Worm (Caenorhabditis elegans) whole organism, young adult: ENCODE data around the gene F39F10.2.
A peak's percentile ranks its signal among the peaks of the same experiment; 100 is the strongest.
"Not testable (repeated sequence)": the region's sequence is repeated elsewhere in the genome, so short reads cannot be mapped to it uniquely, and the experiment has no call there.

Experiments used
- C17E4.6 ChIP-seq: fragments of 200-800 bp; sonication (Bioruptor generic); IDR thresholded peaks from 2 replicates; pipeline ENCODE4 v1.3.6; 2022; ENCODE audit warnings: missing genetic modification reagents, missing genetic modification characterization, missing compliant biosample characterization
- F22D6.2 ChIP-seq: sonication (generic microtip); optimal IDR thresholded peaks from 2 replicates; lab custom pipeline; 2016; ENCODE audit warnings: mild to moderate bottlenecking, missing genetic modification characterization, missing compliant biosample characterization
- F23B12.7 ChIP-seq: sonication (generic microtip); optimal IDR thresholded peaks from 2 replicates; lab custom pipeline; 2017; ENCODE audit warnings: missing genetic modification characterization, mild to moderate bottlenecking, missing compliant biosample characterization, antibody characterized with exemption, moderate library complexity; ENCODE audit not compliant: insufficient read depth
- F39B2.1 ChIP-seq: fragments of 200-800 bp; sonication (Bioruptor generic); IDR thresholded peaks from 2 replicates; pipeline ENCODE4 v1.3.6; 2022; ENCODE audit warnings: missing genetic modification reagents, missing genetic modification characterization, missing compliant biosample characterization
- F55B11.4 ChIP-seq: sonication (generic microtip); optimal IDR thresholded peaks from 2 replicates; lab custom pipeline; 2016; ENCODE audit warnings: missing compliant biosample characterization, missing genetic modification characterization, borderline replicate concordance; ENCODE audit not compliant: insufficient read depth
- F57C9.4 ChIP-seq: sonication (generic microtip); optimal IDR thresholded peaks from 2 replicates; lab custom pipeline; 2017; ENCODE audit warnings: mild to moderate bottlenecking, missing genetic modification characterization, missing compliant biosample characterization
- K12H6.12 ChIP-seq: fragments of 200-800 bp; sonication (Bioruptor generic); optimal IDR thresholded peaks from 2 replicates; lab custom pipeline; 2018; ENCODE audit warnings: mild to moderate bottlenecking, missing genetic modification characterization, missing compliant biosample characterization
- T07F8.4 ChIP-seq: sonication (generic microtip); optimal IDR thresholded peaks from 2 replicates; lab custom pipeline; 2016; ENCODE audit warnings: mild to moderate bottlenecking, missing genetic modification characterization, moderate library complexity, missing compliant biosample characterization
- ZK185.1 ChIP-seq: sonication (generic microtip); optimal IDR thresholded peaks from 2 replicates; lab custom pipeline; 2016; ENCODE audit warnings: mild to moderate bottlenecking, missing genetic modification characterization, missing compliant biosample characterization; ENCODE audit not compliant: poor library complexity, severe bottlenecking
- atf-7 ChIP-seq: sonication (generic microtip); optimal IDR thresholded peaks from 2 replicates; lab custom pipeline; 2017; ENCODE audit warnings: mild to moderate bottlenecking, missing genetic modification characterization, missing compliant biosample characterization
- attf-3 ChIP-seq: fragments of 200-800 bp; sonication (Bioruptor generic); conservative IDR thresholded peaks from 2 replicates; pipeline ENCODE4 v1.3.6; 2022; ENCODE audit warnings: missing genetic modification reagents, missing genetic modification characterization, missing compliant biosample characterization
- attf-5 ChIP-seq: fragments of 200-800 bp; sonication (Bioruptor generic); optimal IDR thresholded peaks from 2 replicates; lab custom pipeline; 2018; ENCODE audit warnings: mild to moderate bottlenecking, missing genetic modification characterization, missing compliant biosample characterization
- bed-2 ChIP-seq: fragments of 200-800 bp; sonication (Bioruptor generic); IDR thresholded peaks from 2 replicates; pipeline ENCODE4 v1.3.6; 2022; ENCODE audit warnings: missing genetic modification reagents, missing genetic modification characterization, missing compliant biosample characterization
- ceh-27 ChIP-seq: fragments of 200-800 bp; sonication (Bioruptor generic); optimal IDR thresholded peaks from 2 replicates; lab custom pipeline; 2018; ENCODE audit warnings: mild to moderate bottlenecking, missing genetic modification characterization, moderate library complexity, missing compliant biosample characterization
- ceh-79 ChIP-seq: sonication (generic microtip); optimal IDR thresholded peaks from 2 replicates; lab custom pipeline; 2017; ENCODE audit warnings: mild to moderate bottlenecking, missing genetic modification characterization, missing compliant biosample characterization
- dox-1 ChIP-seq: fragments of 200-800 bp; sonication (Bioruptor generic); IDR thresholded peaks from 2 replicates; pipeline ENCODE4 v1.3.6; 2022; ENCODE audit warnings: missing genetic modification reagents, missing genetic modification characterization, missing compliant biosample characterization
- dpff-1 ChIP-seq: sonication (generic microtip); optimal IDR thresholded peaks from 2 replicates; lab custom pipeline; 2017; ENCODE audit warnings: mild to moderate bottlenecking, missing genetic modification characterization, missing compliant biosample characterization
- hmg-1.2 ChIP-seq: fragments of 200-800 bp; sonication (Bioruptor generic); IDR thresholded peaks from 2 replicates; pipeline ENCODE4 v1.3.6; 2022; ENCODE audit warnings: missing genetic modification reagents, missing genetic modification characterization, missing compliant biosample characterization
- lag-1 ChIP-seq: fragments of 200-800 bp; sonication (Bioruptor generic); IDR thresholded peaks from 2 replicates; pipeline ENCODE4 v1.3.6; 2022; ENCODE audit warnings: missing genetic modification reagents, missing genetic modification characterization, missing compliant biosample characterization
- lin-26 ChIP-seq: fragments of 200-800 bp; sonication (Bioruptor generic); IDR thresholded peaks from 2 replicates; pipeline ENCODE4 v1.3.6; 2022; ENCODE audit warnings: missing genetic modification reagents, missing genetic modification characterization, missing compliant biosample characterization
- lsl-1 ChIP-seq: fragments of 200-800 bp; sonication (Bioruptor generic); optimal IDR thresholded peaks from 2 replicates; lab custom pipeline; 2018; ENCODE audit warnings: mild to moderate bottlenecking, missing genetic modification characterization, moderate library complexity, missing compliant biosample characterization
- madf-3 ChIP-seq: fragments of 200-800 bp; sonication (Bioruptor generic); IDR thresholded peaks from 2 replicates; pipeline ENCODE4 v1.3.6; 2022; ENCODE audit warnings: missing genetic modification reagents, missing genetic modification characterization, missing compliant biosample characterization
- madf-8 ChIP-seq: fragments of 200-800 bp; sonication (Bioruptor generic); conservative IDR thresholded peaks from 2 replicates; pipeline ENCODE4 v1.3.6; 2022; ENCODE audit warnings: missing genetic modification reagents, missing genetic modification characterization, missing compliant biosample characterization
- mes-4 ChIP-seq: sonication (generic microtip); optimal IDR thresholded peaks from 2 replicates; lab custom pipeline; 2016; ENCODE audit warnings: missing genotype, missing genetic modification characterization, missing compliant biosample characterization
- nfya-1 ChIP-seq: sonication (generic microtip); optimal IDR thresholded peaks from 2 replicates; lab custom pipeline; 2017; ENCODE audit warnings: antibody characterized with exemption, missing compliant biosample characterization, missing genetic modification characterization, borderline replicate concordance; ENCODE audit not compliant: insufficient read depth
- nhr-120 ChIP-seq: fragments of 200-800 bp; sonication (Bioruptor generic); IDR thresholded peaks from 2 replicates; pipeline ENCODE4 v1.3.6; 2022; ENCODE audit warnings: missing genetic modification characterization, missing compliant biosample characterization
- nhr-179 ChIP-seq: sonication (generic microtip); optimal IDR thresholded peaks from 2 replicates; lab custom pipeline; 2016; ENCODE audit warnings: mild to moderate bottlenecking, missing genetic modification characterization, missing compliant biosample characterization
- nhr-80 ChIP-seq: sonication (generic microtip); optimal IDR thresholded peaks from 2 replicates; lab custom pipeline; 2016; ENCODE audit warnings: missing genetic modification characterization, missing compliant biosample characterization
- pha-4 ChIP-seq: fragments of 150-350 bp; sonication (generic microtip); optimal IDR thresholded peaks from 2 replicates; lab custom pipeline; 2014; ENCODE audit warnings: missing biosample characterization, missing genetic modification reagents, missing genetic modification characterization
- rcor-1 ChIP-seq: fragments of 200-800 bp; sonication (Bioruptor generic); IDR thresholded peaks from 2 replicates; pipeline ENCODE4 v1.3.6; 2022; ENCODE audit warnings: missing genetic modification reagents, missing genetic modification characterization, missing compliant biosample characterization
- snpc-4 ChIP-seq, 5 experiments: fragments of 150-350 bp in 1 of 5; sonication (generic microtip) in 4 of 5; optimal IDR thresholded peaks; 2 replicates each; lab custom pipeline; 2014 to 2018; ENCODE audit warnings: missing genetic modification characterization in 5 of 5, missing biosample characterization in 3 of 5, antibody characterized with exemption in 2 of 5, mild to moderate bottlenecking in 2 of 5, missing compliant biosample characterization in 2 of 5, missing genotype in 2 of 5, moderate library complexity in 2 of 5, missing genetic modification reagents in 1 of 5
- somi-1 ChIP-seq: fragments of 200-800 bp; sonication (Bioruptor generic); optimal IDR thresholded peaks from 2 replicates; lab custom pipeline; 2018; ENCODE audit warnings: mild to moderate bottlenecking, missing genetic modification characterization, missing compliant biosample characterization
- unc-62 ChIP-seq: fragments of 150-350 bp; optimal IDR thresholded peaks from 2 replicates; lab custom pipeline; 2014; ENCODE audit warnings: missing biosample characterization, missing genetic modification reagents, missing genetic modification characterization
- zfh-2 ChIP-seq: fragments of 200-800 bp; sonication (Bioruptor generic); conservative IDR thresholded peaks from 2 replicates; pipeline ENCODE4 v1.3.6; 2022; ENCODE audit warnings: missing genetic modification reagents, missing genetic modification characterization, missing compliant biosample characterization
- ztf-26 ChIP-seq: sonication (generic microtip); optimal IDR thresholded peaks from 2 replicates; lab custom pipeline; 2017; ENCODE audit warnings: missing genetic modification characterization, missing compliant biosample characterization
- ztf-28 ChIP-seq: fragments of 200-800 bp; sonication (Bioruptor generic); IDR thresholded peaks from 2 replicates; pipeline ENCODE4 v1.3.6; 2022; ENCODE audit warnings: missing genetic modification reagents, missing genetic modification characterization, missing compliant biosample characterization
- ztf-6 ChIP-seq: fragments of 200-800 bp; sonication (Bioruptor generic); IDR thresholded peaks from 2 replicates; pipeline ENCODE4 v1.3.6; 2022; ENCODE audit warnings: missing genetic modification reagents, missing genetic modification characterization, missing compliant biosample characterization

F39F10.2 gene

DNA sequence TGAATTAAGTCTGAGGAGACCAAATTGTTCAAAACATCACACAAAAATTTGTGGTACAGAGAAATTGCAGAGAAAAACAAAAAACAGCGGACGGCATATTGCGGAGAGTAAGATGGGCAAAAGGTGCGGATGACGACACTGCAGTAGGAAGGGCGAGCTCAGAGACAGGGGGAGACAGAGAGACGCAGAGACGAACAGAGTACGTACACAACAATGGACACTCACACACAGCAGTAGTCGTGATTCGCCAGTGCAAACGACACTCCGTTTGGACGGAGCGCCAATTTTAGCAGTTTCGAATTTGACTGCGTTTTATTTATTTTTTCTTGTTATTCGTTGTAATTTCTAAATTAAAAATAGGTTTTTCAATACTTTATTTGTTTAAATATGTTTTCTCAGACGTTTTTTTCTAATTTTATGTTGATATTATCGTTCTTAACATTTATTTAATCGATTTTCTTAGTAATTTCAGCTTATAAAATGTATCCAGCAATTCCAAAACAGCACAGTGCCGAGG lies 22.2 kb upstream of the F39F10.2 start, which contains the start of gene T20F7.1:
T20F7.1 (plus strand) TSS at position 467 of the 517 bp plus-strand sequence.
- TF ChIP-seq ztf-26 (tag; lab: Kevin White, UChicago) (peak; percentile 17), atf-7 (tag; lab: Kevin White, UChicago) (peak; percentile 11), ceh-27 (GFP tag; lab: Kevin White, UChicago) (peak; percentile 74), ceh-79 (tag; lab: Kevin White, UChicago) (no peak), ZK185.1 (peak; percentile 31), bed-2 (GFP tag; lab: Robert Waterston, UW) (no peak), zfh-2 (GFP tag; lab: Robert Waterston, UW) (peak; percentile 58; the same call in 1 of the 2 replicates), dpff-1 (tag; lab: Kevin White, UChicago) (no peak), F23B12.7 (tag; lab: Kevin White, UChicago) (peak; percentile 31), hmg-1.2 (GFP tag; lab: Robert Waterston, UW) (peak; percentile 87), K12H6.12 (tag; lab: Kevin White, UChicago) (peak; percentile 66), F39B2.1 (GFP tag; lab: Robert Waterston, UW) (no peak), lsl-1 (GFP tag; lab: Kevin White, UChicago) (no peak), attf-3 (GFP tag; lab: Robert Waterston, UW) (peak; percentile 95), F57C9.4 (tag; lab: Kevin White, UChicago) (no peak), snpc-4 (GFP tag; optimal IDR thresholded peaks at IDR 0.05; lab: Kevin White, UChicago) (no peak), snpc-4 (tag; optimal IDR thresholded peaks at IDR 0.05; lab: Kevin White, UChicago) (peak in 3 of 4 experiments; percentile 1 to 52 (median 13)), rcor-1 (GFP tag; lab: Robert Waterston, UW) (peak; percentile 18; the same call in 1 of the 2 replicates), ztf-6 (GFP tag; lab: Robert Waterston, UW) (no peak), nhr-80 (tag; lab: Kevin White, UChicago) (peak; percentile 75), attf-5 (GFP tag; lab: Kevin White, UChicago) (peak; percentile 51), somi-1 (GFP tag; lab: Kevin White, UChicago) (no peak), lin-26 (GFP tag; lab: Robert Waterston, UW) (peak; percentile 65; the same call in 1 of the 2 replicates), unc-62 (GFP tag; lab: Kevin White, UChicago) (peak; percentile 35), dox-1 (peak; percentile 59)

DNA sequence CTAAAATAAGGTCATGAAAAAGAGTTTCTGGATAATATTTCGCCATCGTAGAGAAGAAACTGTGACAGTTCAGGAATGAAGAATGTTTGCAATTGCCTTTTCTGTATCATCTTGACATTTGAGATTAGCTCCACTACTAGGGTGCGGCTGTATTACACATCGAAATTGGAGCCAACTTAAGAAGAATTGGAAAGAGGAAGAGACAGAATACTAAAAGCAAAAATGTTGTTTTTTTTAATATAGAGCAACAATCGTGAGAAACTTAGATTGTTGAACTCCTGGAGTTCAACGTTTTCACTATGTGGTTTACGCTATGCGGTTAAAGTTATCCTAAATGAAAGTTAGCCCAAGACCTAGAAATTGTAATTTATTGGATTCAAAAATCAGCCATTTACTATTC lies 14.3 kb upstream of the F39F10.2 start, which contains the start of gene acs-9:
acs-9 (minus strand) TSS at position 101 of the 400 bp plus-strand sequence.
- TF ChIP-seq nhr-120 (GFP tag; lab: Robert Waterston, UW), result no peak
- no peak for TF ChIP-seq mes-4 (tag; lab: Kevin White, UChicago)
- TF ChIP-seq hmg-1.2 (GFP tag; lab: Robert Waterston, UW), result no peak
- TF ChIP-seq T07F8.4 (tag; lab: Kevin White, UChicago), result no peak
- TF ChIP-seq F55B11.4 (tag; lab: Kevin White, UChicago), result no peak
- no peak for TF ChIP-seq madf-8 (GFP tag; lab: Robert Waterston, UW)
- no peak for TF ChIP-seq F22D6.2
- no peak for TF ChIP-seq pha-4
- TF ChIP-seq nfya-1 (tag; lab: Kevin White, UChicago), result no peak
- no peak for TF ChIP-seq lag-1
- TF ChIP-seq C17E4.6 (GFP tag; lab: Robert Waterston, UW), result no peak
- TF ChIP-seq, all 124 proteins: peak for 0

DNA sequence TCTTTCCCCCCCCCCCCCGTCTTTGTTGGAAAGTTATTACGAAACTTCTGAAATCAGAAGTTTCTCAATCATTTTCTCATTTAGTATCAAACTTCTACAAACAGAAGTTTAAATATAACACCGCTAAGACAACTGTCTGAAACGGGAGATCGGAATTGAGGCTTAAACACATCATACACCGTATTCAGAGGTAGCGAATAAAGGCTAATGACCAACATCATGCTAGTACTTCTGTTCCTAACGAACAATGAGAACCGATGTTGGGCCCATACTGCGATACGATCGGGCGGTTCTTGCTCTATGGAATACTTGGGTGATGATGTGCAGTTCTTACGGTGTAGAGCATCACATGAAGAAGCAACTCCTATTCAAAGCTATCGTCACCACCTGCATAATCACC lies 11.3 kb upstream of the F39F10.2 start, which contains the start of gene Y13C8A.1:
Y13C8A.1 (plus strand) TSS at position 301 of the 400 bp plus-strand sequence.
- TF ChIP-seq ztf-28; nhr-179 (tag; lab: Kevin White, UChicago); madf-3: not testable (repeated sequence)
